Fruit fly (Drosophila melanogaster) whole organism: Measurements from ENCODE around the gene Ekar.

Source experiments
- CG8478 ChIP-seq: fragments of >200 bp; optimal IDR thresholded peaks from 2 replicates; lab custom pipeline; 2018; ENCODE audit warnings: inconsistent platforms
- Dll ChIP-seq: fragments of >200 bp; optimal IDR thresholded peaks from 2 replicates; lab custom pipeline; 2017
- EcR ChIP-seq, 2 experiments: fragments of >200 bp; optimal IDR thresholded peaks; 2 replicates each; lab custom pipeline; 2017; ENCODE audit warnings: missing biosample characterization in 2 of 2, missing genetic modification characterization in 2 of 2, missing genetic modification reagents in 2 of 2
- pan ChIP-seq: fragments of >200 bp; optimal IDR thresholded peaks from 2 replicates; lab custom pipeline; 2017
- psq ChIP-seq: fragments of >200 bp; optimal IDR thresholded peaks from 2 replicates; lab custom pipeline; 2017
- usp ChIP-seq: fragments of >200 bp; optimal IDR thresholded peaks from 2 replicates; lab custom pipeline; 2017; ENCODE audit warnings: missing biosample characterization, missing genetic modification characterization, mixed read lengths

Ekar gene

DNA sequence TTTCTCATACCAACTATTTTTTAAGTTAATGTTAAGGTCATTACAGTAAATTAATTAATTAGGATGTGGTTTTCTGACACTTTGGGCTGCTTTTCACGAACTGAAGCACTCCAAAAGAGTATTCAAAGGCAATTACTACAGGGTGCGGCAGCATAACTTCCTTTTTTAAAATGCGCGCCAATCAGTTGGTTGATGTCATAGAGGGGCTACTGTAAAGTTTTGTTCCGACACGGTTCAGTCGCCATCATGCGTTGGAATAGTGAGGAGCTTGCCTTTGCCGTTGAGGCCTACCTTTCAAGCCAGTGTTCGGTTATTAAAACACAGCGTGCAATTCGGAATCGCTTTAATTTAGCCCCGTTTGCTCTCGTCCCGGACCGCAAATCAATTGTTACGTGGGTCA, 1.0 kb upstream of the Ekar start:
- TF ChIP-seq CG8478 (lab: Kevin White, UChicago), result no peak
- TF ChIP-seq EcR (GFP tag; optimal IDR thresholded peaks at IDR 0.05; lab: Kevin White, UChicago), result no peak
- no peak for TF ChIP-seq Dll (lab: Kevin White, UChicago)
- no peak for TF ChIP-seq psq (lab: Kevin White, UChicago)
- no peak for TF ChIP-seq pan

DNA sequence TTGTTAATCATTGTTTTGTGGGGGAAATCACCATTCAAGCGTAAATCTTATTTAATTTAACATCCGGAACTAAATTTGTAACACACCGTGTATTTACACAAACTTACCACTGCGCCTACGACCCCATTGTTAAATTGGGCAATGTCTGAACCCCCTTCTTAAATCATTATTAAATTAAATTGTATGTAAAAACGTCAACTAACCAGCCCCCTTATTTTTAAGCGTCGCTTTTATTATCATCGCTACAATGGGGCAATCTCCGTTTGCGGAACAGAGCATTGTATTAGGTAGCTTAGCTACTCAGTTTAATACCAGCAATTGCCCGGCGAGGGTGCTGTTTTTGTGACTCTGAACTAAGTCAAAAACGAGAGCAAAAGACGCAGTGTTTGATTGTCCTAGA, 17.0 kb downstream of the Ekar start, which contains the start of gene Gat:
TSS of gene Gat (plus strand) at position 301 of the 400 bp plus-strand sequence.
- TF ChIP-seq Dll (lab: Kevin White, UChicago) (no peak), psq (lab: Kevin White, UChicago) (no peak), pan (no peak), EcR (GFP tag; optimal IDR thresholded peaks at IDR 0.05; lab: Kevin White, UChicago) (no peak), usp (GFP tag; lab: Kevin White, UChicago) (no peak), CG8478 (lab: Kevin White, UChicago) (no peak)

DNA sequence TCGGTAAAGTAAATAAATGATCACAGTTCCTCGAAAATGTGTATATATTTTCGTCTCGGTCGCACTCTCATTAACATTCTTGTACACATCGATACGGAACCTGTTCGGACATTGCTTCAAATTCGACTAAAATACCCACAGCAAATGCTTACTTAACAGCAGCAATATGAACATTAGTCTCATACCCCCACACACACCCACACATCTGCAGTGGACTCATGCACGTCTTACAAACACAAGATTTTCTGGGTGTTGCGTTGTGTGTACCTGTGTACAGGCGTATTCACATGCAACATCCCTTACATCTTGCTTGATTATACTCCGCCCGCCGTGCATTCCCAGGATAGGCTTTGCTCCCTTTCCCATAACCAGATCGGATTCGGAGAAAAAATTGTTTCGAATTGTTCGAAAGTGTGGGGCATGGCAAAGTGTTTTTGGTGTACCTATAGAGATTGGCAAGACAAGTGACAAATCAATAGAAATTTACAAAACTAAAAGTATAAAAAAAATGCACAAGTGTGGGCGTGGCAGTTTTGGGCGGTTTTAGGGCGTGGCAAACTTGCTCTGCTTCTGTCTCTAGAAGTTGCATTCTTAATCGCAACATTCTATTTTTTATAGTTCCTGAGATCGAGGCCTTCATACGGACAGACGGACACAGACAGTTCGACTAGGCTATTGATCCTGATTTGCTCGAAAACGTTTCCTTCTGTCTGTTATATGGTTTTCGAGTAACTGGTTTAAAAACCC, 20.3 kb downstream of the Ekar start, which contains the start of gene mav:
TSS of gene mav (minus strand) at position 134 of the 747 bp plus-strand sequence.
- TF ChIP-seq CG8478 (lab: Kevin White, UChicago) (no peak), pan (no peak), EcR (GFP tag; optimal IDR thresholded peaks at IDR 0.05; lab: Kevin White, UChicago) (no peak), psq (lab: Kevin White, UChicago) (no peak), Dll (lab: Kevin White, UChicago) (no peak), usp (GFP tag; lab: Kevin White, UChicago) (no peak)

DNA sequence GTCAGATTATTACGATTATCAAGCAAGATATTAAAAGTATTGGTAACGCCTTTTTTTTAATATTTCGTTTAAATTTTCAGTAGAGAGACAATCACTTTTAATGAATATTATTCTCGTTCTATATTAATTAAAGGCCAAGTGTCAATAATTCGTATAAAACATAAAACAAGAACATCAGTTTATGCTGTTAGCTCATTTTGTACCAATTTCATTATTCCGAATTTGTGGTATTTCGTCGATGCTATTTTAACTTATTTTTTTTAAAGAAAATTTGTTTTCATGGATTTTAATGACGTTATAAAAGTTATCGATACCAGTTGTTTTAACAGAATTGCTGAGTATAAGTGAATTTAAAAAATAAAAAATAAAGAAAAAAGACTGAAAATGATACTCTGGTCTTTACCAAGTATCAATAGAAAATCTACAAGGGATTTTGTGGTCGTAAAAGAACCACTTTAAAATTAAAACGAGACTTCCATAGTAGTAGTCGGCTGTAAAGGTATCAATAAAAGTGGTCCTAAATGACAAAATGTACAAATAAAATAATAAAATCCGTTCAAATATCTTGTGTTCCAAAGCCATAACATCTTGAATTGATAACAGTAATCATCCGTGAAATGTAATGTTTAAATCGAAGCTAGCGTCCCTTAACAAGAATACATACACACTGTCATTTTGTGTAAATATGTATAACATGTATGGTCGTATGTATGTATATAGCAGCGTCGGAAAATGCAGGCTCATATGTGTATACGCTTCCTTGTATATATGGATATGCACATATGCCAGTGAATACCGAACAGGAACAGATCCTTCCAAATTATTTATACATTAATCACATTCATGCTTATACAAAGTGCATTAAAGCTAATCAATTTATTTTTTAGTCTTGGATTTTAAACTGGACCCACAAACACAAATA, 35.7 kb downstream of the Ekar start, which contains the start of gene Eph:
TSS of gene Eph (plus strand) at position 287 of the 922 bp plus-strand sequence.
- TF ChIP-seq usp (GFP tag; lab: Kevin White, UChicago), result no peak
- TF ChIP-seq Dll (lab: Kevin White, UChicago), result no peak
- TF ChIP-seq CG8478 (lab: Kevin White, UChicago), result no peak
- TF ChIP-seq psq (lab: Kevin White, UChicago), result no peak
- TF ChIP-seq pan, result no peak
- no peak for TF ChIP-seq EcR (GFP tag; optimal IDR thresholded peaks at IDR 0.05; lab: Kevin White, UChicago)

DNA sequence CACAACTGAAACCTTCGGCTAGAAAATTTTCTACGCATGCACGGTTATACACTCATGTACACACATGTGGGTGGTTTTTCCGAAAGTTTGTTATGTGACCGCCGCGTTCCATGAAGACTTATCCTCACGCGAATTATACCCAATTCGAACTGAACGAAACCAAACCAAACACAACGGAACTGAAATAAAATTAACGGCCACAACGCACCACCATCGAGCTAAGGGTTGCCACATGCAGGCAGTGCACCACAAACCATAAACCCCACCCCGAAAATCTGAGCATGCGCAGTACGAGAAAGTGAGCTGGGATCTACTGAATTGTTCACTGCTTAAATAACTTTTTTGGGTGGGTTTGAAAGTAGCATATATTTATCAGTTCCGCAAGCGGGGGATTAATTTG, 38.9 kb downstream of the Ekar start, which contains the start of gene onecut:
TSS of gene onecut (minus strand) at position 152 of the 400 bp plus-strand sequence.
- TF ChIP-seq EcR (GFP tag; optimal IDR thresholded peaks at IDR 0.05; lab: Kevin White, UChicago) (no peak), CG8478 (lab: Kevin White, UChicago) (no peak), usp (GFP tag; lab: Kevin White, UChicago) (no peak), pan (no peak), Dll (lab: Kevin White, UChicago) (no peak), psq (lab: Kevin White, UChicago) (no peak)

DNA sequence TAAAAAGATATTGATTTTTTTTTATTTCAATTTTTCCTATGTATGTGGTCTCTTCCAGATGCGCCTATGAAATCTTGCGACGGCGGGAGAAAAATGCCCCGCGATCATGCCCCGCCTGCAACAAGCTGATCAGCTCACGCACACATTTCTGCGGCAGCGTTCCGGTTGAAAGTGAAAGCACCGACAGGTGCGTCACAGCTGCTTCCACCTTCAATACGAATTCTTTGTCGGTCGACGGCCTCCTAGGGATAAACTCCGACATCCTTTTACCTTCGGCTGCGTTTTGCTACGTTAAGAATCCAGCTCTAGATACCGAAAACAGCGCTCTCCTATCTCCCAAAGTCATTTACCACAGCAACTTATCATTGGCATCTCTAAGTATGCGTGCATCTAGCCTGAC, 57.8 kb downstream of the Ekar start:
- TF ChIP-seq pan, result no peak
- TF ChIP-seq Dll (lab: Kevin White, UChicago), result no peak
- TF ChIP-seq psq (lab: Kevin White, UChicago), result no peak
- no peak for TF ChIP-seq EcR (GFP tag; optimal IDR thresholded peaks at IDR 0.05; lab: Kevin White, UChicago)
- TF ChIP-seq usp (GFP tag; lab: Kevin White, UChicago), result no peak
- no peak for TF ChIP-seq CG8478 (lab: Kevin White, UChicago)
